Worm (Caenorhabditis elegans): ENCODE measurements around the gene M05D6.5.

DNA sequence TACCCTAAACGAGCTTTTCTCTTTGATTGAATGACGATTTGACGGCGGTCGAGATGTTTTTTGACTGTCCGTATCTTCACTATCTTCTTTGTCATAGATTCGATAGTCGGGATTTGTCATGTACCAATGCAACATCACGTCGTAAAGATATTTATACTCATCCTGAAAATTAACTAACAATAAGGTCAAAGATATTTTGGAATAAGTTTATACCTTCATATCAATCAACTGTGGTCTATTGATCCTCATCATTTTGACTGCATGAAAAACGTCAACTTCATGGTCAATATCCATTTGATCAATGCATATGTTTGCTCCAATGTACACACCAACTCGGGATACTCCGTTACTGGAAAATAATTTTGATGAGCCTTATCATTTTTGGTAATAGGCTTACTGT lies 6.1 kb upstream of the M05D6.5 start:
- TF ChIP-seq egl-27 (tag; optimal IDR thresholded peaks at IDR 0.05) (no peak), F13H6.1 (tag; optimal IDR thresholded peaks at IDR 0.05) (no peak), aly-2 (tag; optimal IDR thresholded peaks at IDR 0.05) (no peak), ama-1 (optimal IDR thresholded peaks at IDR 0.05) (no peak)

All from whole organism, L2 larva.